Fruit fly (Drosophila melanogaster) whole organism, pupa: ENCODE measurements around the gene Spec2.

Experiments used
- CG14655 ChIP-seq: fragments of 200-800 bp; sonication (Bioruptor generic); optimal IDR thresholded peaks from 3 replicates; lab custom pipeline; 2017; ENCODE audit warnings: mild to moderate bottlenecking, missing biosample characterization, missing genetic modification reagents, missing genetic modification characterization
- CG4496 ChIP-seq: fragments of 200-800 bp; sonication (Bioruptor generic); IDR thresholded peaks from 3 replicates; pipeline ENCODE4 v1.3.6; 2022; ENCODE audit warnings: missing biosample characterization, missing genetic modification characterization
- CG8159 ChIP-seq: fragments of 200-800 bp; sonication (Bioruptor generic); optimal IDR thresholded peaks from 3 replicates; lab custom pipeline; 2018; ENCODE audit warnings: missing biosample characterization, mild to moderate bottlenecking, missing genetic modification characterization, moderate library complexity
- CG8301 ChIP-seq: fragments of 200-800 bp; sonication (Bioruptor generic); optimal IDR thresholded peaks from 2 replicates; lab custom pipeline; 2018; ENCODE audit warnings: missing biosample characterization, mild to moderate bottlenecking, missing genetic modification characterization
- D1 ChIP-seq: fragments of 200-800 bp; sonication (Bioruptor generic); optimal IDR thresholded peaks from 2 replicates; lab custom pipeline; 2018; ENCODE audit warnings: missing biosample characterization, mild to moderate bottlenecking, missing genetic modification characterization, moderate library complexity
- EcR ChIP-seq: fragments of 200-800 bp; sonication (Bioruptor generic); optimal IDR thresholded peaks from 3 replicates; lab custom pipeline; 2019; ENCODE audit warnings: missing biosample characterization, missing genetic modification characterization, mild to moderate bottlenecking, moderate library complexity, missing genetic modification reagents
- Ets98B ChIP-seq: fragments of 200-800 bp; sonication (Bioruptor generic); IDR thresholded peaks from 2 replicates; pipeline ENCODE4 v1.3.6; 2022; ENCODE audit warnings: missing biosample characterization, missing genetic modification characterization
- Snoo ChIP-seq: fragments of 200-800 bp; sonication (Bioruptor generic); optimal IDR thresholded peaks from 3 replicates; lab custom pipeline; 2017; ENCODE audit warnings: missing biosample characterization, mild to moderate bottlenecking, missing genetic modification characterization, inconsistent platforms
- gl ChIP-seq: fragments of 200-800 bp; sonication (Bioruptor generic); optimal IDR thresholded peaks from 2 replicates; lab custom pipeline; 2018; ENCODE audit warnings: missing biosample characterization, mild to moderate bottlenecking, missing genetic modification characterization

dm6 chr3R:5620387-5620956 is 3.5 kb downstream of the Spec2 start:
- TF ChIP-seq D1 (tag; lab: Kevin White, UChicago) (no peak), Snoo (tag; lab: Kevin White, UChicago) (peak; percentile 60), CG14655 (peak; percentile 79), gl (peak; percentile 14), CG8301 (tag; lab: Kevin White, UChicago) (peak; percentile 58), CG8159 (tag; lab: Kevin White, UChicago) (peak; percentile 70), CG4496 (0 out of 3 replicates have a peak, but pooled peaks have one; percentile 45), EcR (GFP tag; lab: Kevin White, UChicago) (no peak), Ets98B (GFP tag; lab: Robert Waterston, UW) (no peak; the same call in 1 of the 2 replicates)
